1 fruit fly cellular context compared by ENCODE assay signal in genomic region chr3L:6193556-6194114, dm6.
A peak's percentile ranks its signal among the peaks of the same experiment; 100 is the strongest.
TF ChIP-seq lines count a peak whose summit lies in the region.

No protein-coding gene starts in this region.

TF ChIP-seq in whole organism, embryonic, 481 proteins besides CTCF, POLR2A, EP300 and RAD21 (continued from another document):
- TF ChIP-seq ftz-f1 (GFP tag; optimal IDR thresholded peaks at IDR 0.05; lab: Kevin White, UChicago), result peak; percentile 95
- peak; percentile 73 for TF ChIP-seq MESR4 (GFP tag; optimal IDR thresholded peaks at IDR 0.05; lab: Kevin White, UChicago)
- TF ChIP-seq lab (GFP tag; optimal IDR thresholded peaks at IDR 0.05; lab: Kevin White, UChicago), result no peak
- no peak for TF ChIP-seq cas (GFP tag; IDR thresholded peaks at IDR 0.05; lab: Robert Waterston, UW)
- no peak for TF ChIP-seq Chrac-16 (GFP tag; optimal IDR thresholded peaks at IDR 0.05; lab: Kevin White, UChicago)
- TF ChIP-seq emc (GFP tag; optimal IDR thresholded peaks at IDR 0.05; lab: Kevin White, UChicago), result no peak
- no peak for TF ChIP-seq CG9876 (GFP tag; optimal IDR thresholded peaks at IDR 0.05; lab: Kevin White, UChicago)
- TF ChIP-seq inv (GFP tag; IDR thresholded peaks at IDR 0.05; lab: Robert Waterston, UW; ENCODE audit: partially characterized antibody), result 0 out of 2 replicates have a peak, but pooled peaks have one; percentile 4
- no peak for TF ChIP-seq corto (GFP tag; optimal IDR thresholded peaks at IDR 0.05; lab: Kevin White, UChicago)
- TF ChIP-seq Sin3A (optimal IDR thresholded peaks at IDR 0.05; lab: Kevin White, UChicago), result peak; percentile 51
- TF ChIP-seq CG12299 (tag; optimal IDR thresholded peaks at IDR 0.05; lab: Kevin White, UChicago), result no peak
- no peak for TF ChIP-seq CG6791 (GFP tag; IDR thresholded peaks at IDR 0.05; lab: Robert Waterston, UW; ENCODE audit: partially characterized antibody)
- TF ChIP-seq CG32532 (GFP tag; IDR thresholded peaks at IDR 0.05; lab: Robert Waterston, UW), result no peak
- TF ChIP-seq CG7839 (tag; optimal IDR thresholded peaks at IDR 0.05; lab: Kevin White, UChicago), result no peak
- no peak for TF ChIP-seq kay (GFP tag; optimal IDR thresholded peaks at IDR 0.05; lab: Kevin White, UChicago)
- TF ChIP-seq ranshi (GFP tag; IDR thresholded peaks at IDR 0.05; lab: Robert Waterston, UW), result no peak
- TF ChIP-seq CG10321 (GFP tag; IDR thresholded peaks at IDR 0.05; lab: Robert Waterston, UW), result 0 out of 2 replicates have a peak, but pooled peaks have one; percentile 28
- no peak for TF ChIP-seq CG1602 (GFP tag; optimal IDR thresholded peaks at IDR 0.05; lab: Kevin White, UChicago)
- TF ChIP-seq Fer3 (tag; optimal IDR thresholded peaks at IDR 0.05; lab: Kevin White, UChicago), result no peak
- TF ChIP-seq CG10274 (GFP tag; optimal IDR thresholded peaks at IDR 0.05; lab: Kevin White, UChicago), result no peak
TF ChIP-seq in whole organism, embryonic: peak in this region for 13.
